Worm (Caenorhabditis elegans): ENCODE data around the gene rfth-1.
A peak's percentile ranks its signal among the peaks of the same experiment; 100 is the strongest.

rfth-1 gene

ce11 chrIV:4506637-4507036 lies 4.5 kb downstream of the rfth-1 start, which contains the start of gene gbb-2 (continued):
- TF ChIP-seq F49E8.2 (tag; optimal IDR thresholded peaks at IDR 0.05; ENCODE audit: borderline replicate concordance), result no peak
- no peak for TF ChIP-seq nhr-6 (tag; optimal IDR thresholded peaks at IDR 0.05)
- no peak for TF ChIP-seq zag-1 (tag; optimal IDR thresholded peaks at IDR 0.05)
- TF ChIP-seq Y75B8A.6 (GFP tag; IDR thresholded peaks at IDR 0.05), result no peak
- TF ChIP-seq T20F7.1 (GFP tag; optimal IDR thresholded peaks at IDR 0.05), result no peak
- TF ChIP-seq attf-4 (tag; optimal IDR thresholded peaks at IDR 0.05), result no peak
- no peak for TF ChIP-seq hlh-30 (tag; optimal IDR thresholded peaks at IDR 0.05; ENCODE audit: insufficient read depth)
- no peak for TF ChIP-seq nhr-111 (GFP tag; optimal IDR thresholded peaks at IDR 0.05)
- TF ChIP-seq nhr-42 (GFP tag; IDR thresholded peaks at IDR 0.05), result no peak

ce11 chrIV:4505078-4505477 lies 6.0 kb downstream of the rfth-1 start:
- TF ChIP-seq lsy-2 (tag; optimal IDR thresholded peaks at IDR 0.05) (no peak), ceh-62 (tag; optimal IDR thresholded peaks at IDR 0.05) (no peak), mxl-2 (GFP tag; conservative IDR thresholded peaks at IDR 0.05) (no peak), D1046.2 (GFP tag; IDR thresholded peaks at IDR 0.05) (no peak), unc-62 (GFP tag; optimal IDR thresholded peaks at IDR 0.05 in 1 of 2) (peak in 1 of 2 experiments; percentile 10), unc-62 (tag; optimal IDR thresholded peaks at IDR 0.05) (no peak), jun-1 (tag; optimal IDR thresholded peaks at IDR 0.05) (no peak), aly-2 (tag; optimal IDR thresholded peaks at IDR 0.05) (no peak), nhr-48 (tag; optimal IDR thresholded peaks at IDR 0.05) (no peak), fos-1 (tag; optimal IDR thresholded peaks at IDR 0.05) (no peak), ces-1 (GFP tag; optimal IDR thresholded peaks at IDR 0.05) (peak; percentile 91), fkh-10 (GFP tag; optimal IDR thresholded peaks at IDR 0.05) (peak; percentile 0)

ce11 chrIV:4490148-4490652 lies 20.9 kb downstream of the rfth-1 start, which contains the start of gene ZK180.7:
Gene ZK180.7 (plus strand): TSS chrIV:4490542.
- TF ChIP-seq set-16 (GFP tag; IDR thresholded peaks at IDR 0.05), result peak; percentile 51
- TF ChIP-seq lin-1 (GFP tag; IDR thresholded peaks at IDR 0.05), result no peak
- no peak for TF ChIP-seq attf-4 (tag; optimal IDR thresholded peaks at IDR 0.05)
- TF ChIP-seq unc-62 (GFP tag; optimal IDR thresholded peaks at IDR 0.05 in 1 of 2), result peak in 1 of 2 experiments; percentile 61
- TF ChIP-seq unc-62 (tag; optimal IDR thresholded peaks at IDR 0.05), result no peak

DNA sequence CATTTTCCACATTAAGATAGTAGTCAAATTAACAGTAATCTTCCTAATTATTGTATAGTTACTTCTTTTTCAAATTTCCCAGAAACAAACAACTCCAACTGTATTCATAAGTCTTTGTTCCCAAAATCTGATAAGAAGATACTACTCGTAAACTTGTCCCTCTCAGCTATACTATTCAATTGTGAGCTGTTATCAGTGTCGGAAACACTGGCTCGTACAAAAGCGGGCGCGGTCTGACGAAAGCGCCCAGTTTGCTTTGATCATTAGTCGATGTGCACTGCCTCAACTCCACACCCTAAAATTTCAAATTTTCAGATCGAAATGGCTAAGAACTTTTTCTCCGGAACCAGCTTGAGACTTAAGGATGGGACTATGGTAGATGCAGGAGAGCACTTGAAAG lies 24.4 kb downstream of the rfth-1 start, which contains the start of gene trx-3:
TSS of gene trx-3 (plus strand) at position 291 of the 400 bp plus-strand sequence.
- TF ChIP-seq dve-1 (tag; optimal IDR thresholded peaks at IDR 0.05; ENCODE audit: insufficient read depth) (peak; percentile 51), ceh-32 (tag; optimal IDR thresholded peaks at IDR 0.05; ENCODE audit: poor library complexity) (no peak), duxl-1 (tag; optimal IDR thresholded peaks at IDR 0.05; ENCODE audit: poor library complexity) (no peak), dmd-9 (GFP tag; IDR thresholded peaks at IDR 0.05) (no peak), lin-1 (GFP tag; IDR thresholded peaks at IDR 0.05) (no peak), php-3 (GFP tag; IDR thresholded peaks at IDR 0.05) (no peak), hlh-11 (tag; optimal IDR thresholded peaks at IDR 0.05) (peak; percentile 71), aha-1 (tag) (peak; percentile 55), pqm-1 (tag; optimal IDR thresholded peaks at IDR 0.05) (peak; percentile 75), F49E8.2 (tag; optimal IDR thresholded peaks at IDR 0.05; ENCODE audit: borderline replicate concordance) (no peak), aly-2 (tag; optimal IDR thresholded peaks at IDR 0.05) (no peak), daf-19 (GFP tag; conservative IDR thresholded peaks at IDR 0.05) (no peak), attf-4 (tag; optimal IDR thresholded peaks at IDR 0.05) (no peak), nhr-28 (tag; optimal IDR thresholded peaks at IDR 0.05) (peak; percentile 62), dmd-6 (GFP tag; IDR thresholded peaks at IDR 0.05) (peak; percentile 42; the same call in 1 of the 2 replicates), unc-62 (GFP tag; optimal IDR thresholded peaks at IDR 0.05 in 1 of 2) (peak in 1 of 2 experiments; percentile 91), unc-62 (tag; optimal IDR thresholded peaks at IDR 0.05) (no peak), mxl-3 (GFP tag; optimal IDR thresholded peaks at IDR 0.05) (no peak), daf-16 (GFP tag; optimal IDR thresholded peaks at IDR 0.05) (no peak), daf-16 (tag; optimal IDR thresholded peaks at IDR 0.05) (peak; percentile 50)
